Fruit fly (Drosophila melanogaster) whole organism, embryonic: ENCODE measurements around the gene CG34300.

ENCODE experiments used
- Atf6 ChIP-seq: fragments of 200-800 bp; sonication (Bioruptor generic); IDR thresholded peaks from 2 replicates; pipeline ENCODE4 v1.3.6; 2022; ENCODE audit warnings: missing biosample characterization, missing genetic modification characterization
- Awh ChIP-seq: fragments of 200-800 bp; sonication (Bioruptor generic); IDR thresholded peaks from 2 replicates; pipeline ENCODE4, ENCODE4 v1.3.6; 2022; ENCODE audit warnings: missing biosample characterization, missing genetic modification characterization
- BtbVII ChIP-seq: fragments of 200-800 bp; sonication (Bioruptor generic); optimal IDR thresholded peaks from 3 replicates; lab custom pipeline; 2017; ENCODE audit warnings: missing biosample characterization, mild to moderate bottlenecking, missing genetic modification characterization
- CG10366 ChIP-seq: fragments of 200-800 bp; sonication (Bioruptor generic); IDR thresholded peaks from 2 replicates; pipeline ENCODE4 v1.3.6; 2022; ENCODE audit warnings: missing biosample characterization, missing genetic modification characterization
- CG10543 ChIP-seq: fragments of 200-800 bp; sonication (Bioruptor generic); optimal IDR thresholded peaks from 3 replicates; lab custom pipeline; 2017; ENCODE audit warnings: missing biosample characterization, mild to moderate bottlenecking, missing genetic modification characterization, moderate library complexity
- CG11085 ChIP-seq: fragments of 200-800 bp; sonication (Bioruptor generic); IDR thresholded peaks from 2 replicates; pipeline ENCODE4 v1.3.6; 2022; ENCODE audit warnings: missing biosample characterization, missing genetic modification characterization
- CG11504 ChIP-seq: fragments of 200-800 bp; sonication (Bioruptor generic); optimal IDR thresholded peaks from 3 replicates; lab custom pipeline; 2019; ENCODE audit warnings: missing biosample characterization, mild to moderate bottlenecking, missing genetic modification characterization, moderate library complexity
- CG11560 ChIP-seq: fragments of 200-800 bp; sonication (Bioruptor generic); IDR thresholded peaks from 3 replicates; pipeline ENCODE4 v1.3.6; 2022; ENCODE audit warnings: missing biosample characterization, missing genetic modification characterization
- CG12071 ChIP-seq: fragments of 200-800 bp; sonication (Bioruptor generic); optimal IDR thresholded peaks from 3 replicates; lab custom pipeline; 2018; ENCODE audit warnings: missing biosample characterization, mild to moderate bottlenecking, missing genetic modification characterization
- CG12155 ChIP-seq: fragments of 200-800 bp; sonication (Bioruptor generic); optimal IDR thresholded peaks from 3 replicates; lab custom pipeline; 2016; ENCODE audit warnings: missing biosample characterization, missing genetic modification characterization
- CG1233 ChIP-seq: fragments of 200-800 bp; sonication (Bioruptor generic); optimal IDR thresholded peaks from 4 replicates; lab custom pipeline; 2018; ENCODE audit warnings: missing biosample characterization, mild to moderate bottlenecking, missing genetic modification characterization
- CG13624 ChIP-seq: fragments of 200-800 bp; sonication (Bioruptor generic); optimal IDR thresholded peaks from 2 replicates; lab custom pipeline; 2016; ENCODE audit warnings: missing biosample characterization, missing genetic modification characterization
- CG14860 ChIP-seq: fragments of 200-800 bp; sonication (Bioruptor generic); IDR thresholded peaks from 3 replicates; pipeline ENCODE4 v1.3.6; 2022; ENCODE audit warnings: missing biosample characterization, missing genetic modification characterization; ENCODE audit not compliant: partially characterized antibody
- CG17361 ChIP-seq: fragments of 200-800 bp; sonication (Bioruptor generic); IDR thresholded peaks from 3 replicates; pipeline ENCODE4 v1.3.6; 2022; ENCODE audit warnings: missing biosample characterization, missing genetic modification characterization
- CG1832 ChIP-seq: fragments of 200-800 bp; sonication (Bioruptor generic); optimal IDR thresholded peaks from 2 replicates; lab custom pipeline; 2017; ENCODE audit warnings: missing biosample characterization, mild to moderate bottlenecking, missing genetic modification characterization, inconsistent platforms
- CG18619 ChIP-seq: fragments of 200-800 bp; sonication (Bioruptor generic); optimal IDR thresholded peaks from 3 replicates; lab custom pipeline; 2017; ENCODE audit warnings: missing biosample characterization, mild to moderate bottlenecking, missing genetic modification characterization
- CG31441 ChIP-seq: fragments of 200-800 bp; sonication (Bioruptor generic); IDR thresholded peaks from 2 replicates; pipeline ENCODE4 v1.3.6; 2022; ENCODE audit warnings: missing biosample characterization, missing genetic modification characterization
- CG32767 ChIP-seq: fragments of 200-800 bp; sonication (Bioruptor generic); IDR thresholded peaks from 2 replicates; pipeline ENCODE4 v1.3.6; 2022; ENCODE audit warnings: missing biosample characterization, missing genetic modification characterization
- CG4404 ChIP-seq: fragments of 200-800 bp; sonication (Bioruptor generic); IDR thresholded peaks from 2 replicates; pipeline ENCODE4 v1.3.6; 2022; ENCODE audit warnings: missing biosample characterization, missing genetic modification characterization
- CG7839 ChIP-seq: fragments of 200-800 bp; sonication (Bioruptor generic); optimal IDR thresholded peaks from 3 replicates; lab custom pipeline; 2018; ENCODE audit warnings: missing biosample characterization, mild to moderate bottlenecking, missing genetic modification characterization, moderate library complexity
- CG8388 ChIP-seq: fragments of 200-800 bp; sonication (Bioruptor generic); optimal IDR thresholded peaks from 2 replicates; lab custom pipeline; 2019; ENCODE audit warnings: missing biosample characterization, mild to moderate bottlenecking, missing genetic modification characterization, moderate library complexity
- CG8924 ChIP-seq: fragments of 200-800 bp; optimal IDR thresholded peaks from 3 replicates; lab custom pipeline; 2019; ENCODE audit warnings: missing biosample characterization, mild to moderate bottlenecking, missing genetic modification characterization, moderate library complexity
- D19A ChIP-seq: fragments of 200-800 bp; optimal IDR thresholded peaks from 3 replicates; lab custom pipeline; 2019; ENCODE audit warnings: missing biosample characterization, mild to moderate bottlenecking, missing genetic modification characterization, moderate library complexity
- Dek ChIP-seq: fragments of 200-800 bp; sonication (Bioruptor generic); optimal IDR thresholded peaks from 3 replicates; lab custom pipeline; 2019; ENCODE audit warnings: missing biosample characterization, mild to moderate bottlenecking, missing genetic modification characterization, moderate library complexity
- Dfd ChIP-seq, 2 experiments: fragments of >200 bp; optimal IDR thresholded peaks; 2 replicates each; lab custom pipeline; 2017; ENCODE audit warnings: missing biosample characterization in 2 of 2, missing genetic modification characterization in 2 of 2
- ERR ChIP-seq: fragments of 200-800 bp; sonication (Bioruptor generic); optimal IDR thresholded peaks from 2 replicates; lab custom pipeline; 2016; ENCODE audit warnings: missing biosample characterization, missing genetic modification characterization
- Fer1 ChIP-seq: fragments of 200-800 bp; sonication (Bioruptor generic); optimal IDR thresholded peaks from 2 replicates; lab custom pipeline; 2017; ENCODE audit warnings: missing biosample characterization, mild to moderate bottlenecking, missing genetic modification characterization
- GATAe ChIP-seq: fragments of 200-800 bp; sonication (Bioruptor generic); conservative IDR thresholded peaks from 2 replicates; pipeline ENCODE4 v1.3.6; 2022; ENCODE audit warnings: missing biosample characterization, missing genetic modification characterization
- Hr39 ChIP-seq: fragments of >200 bp; optimal IDR thresholded peaks from 2 replicates; lab custom pipeline; 2017
- Neu2 ChIP-seq: fragments of 200-800 bp; sonication (Bioruptor generic); optimal IDR thresholded peaks from 3 replicates; lab custom pipeline; 2016; ENCODE audit warnings: missing biosample characterization, missing genetic modification characterization, borderline replicate concordance
- Optix ChIP-seq: fragments of 200-800 bp; sonication (Bioruptor generic); IDR thresholded peaks from 3 replicates; pipeline ENCODE4 v1.3.6; 2022; ENCODE audit warnings: missing biosample characterization, missing genetic modification characterization
- Ssrp ChIP-seq: fragments of 200-800 bp; sonication (Bioruptor generic); optimal IDR thresholded peaks from 2 replicates; lab custom pipeline; 2018; ENCODE audit warnings: missing biosample characterization, mild to moderate bottlenecking, missing genetic modification characterization, moderate library complexity
- Xrp1 ChIP-seq: fragments of 200-800 bp; sonication (Bioruptor generic); IDR thresholded peaks from 2 replicates; pipeline ENCODE4 v1.3.6; 2022; ENCODE audit warnings: missing biosample characterization, missing genetic modification characterization
- al ChIP-seq: fragments of 200-800 bp; sonication (Bioruptor generic); IDR thresholded peaks from 2 replicates; pipeline ENCODE4 v1.3.6; 2022; ENCODE audit warnings: missing biosample characterization, missing genetic modification characterization
- aop ChIP-seq: fragments of 200-800 bp; sonication (Bioruptor generic); IDR thresholded peaks from 2 replicates; pipeline ENCODE4 v1.3.6; 2022; ENCODE audit warnings: missing biosample characterization, missing genetic modification characterization
- btn ChIP-seq: fragments of 200-800 bp; sonication (Bioruptor generic); optimal IDR thresholded peaks from 2 replicates; lab custom pipeline; 2016; ENCODE audit warnings: missing biosample characterization, missing genetic modification characterization
- cad ChIP-seq: fragments of >200 bp; optimal IDR thresholded peaks from 2 replicates; lab custom pipeline; 2017; ENCODE audit warnings: missing biosample characterization, missing genetic modification characterization
- crc ChIP-seq: fragments of 200-800 bp; sonication (Bioruptor generic); optimal IDR thresholded peaks from 2 replicates; lab custom pipeline; 2016; ENCODE audit warnings: missing biosample characterization, missing genetic modification characterization
- disco-r ChIP-seq: fragments of 200-800 bp; sonication (Bioruptor generic); optimal IDR thresholded peaks from 2 replicates; lab custom pipeline; 2016; ENCODE audit warnings: missing biosample characterization, missing genetic modification characterization
- emc ChIP-seq: fragments of 200-800 bp; sonication (Bioruptor generic); optimal IDR thresholded peaks from 2 replicates; lab custom pipeline; 2016; ENCODE audit warnings: missing biosample characterization, missing genetic modification characterization
- eyg ChIP-seq: fragments of 200-800 bp; sonication (Bioruptor generic); optimal IDR thresholded peaks from 3 replicates; lab custom pipeline; 2016; ENCODE audit warnings: missing biosample characterization, missing genetic modification characterization
- gt ChIP-seq: fragments of 200-800 bp; sonication (Bioruptor generic); IDR thresholded peaks from 2 replicates; pipeline ENCODE4 v1.3.6; 2022; ENCODE audit warnings: missing biosample characterization, missing genetic modification characterization
- knrl ChIP-seq: fragments of 200-800 bp; sonication (Bioruptor generic); IDR thresholded peaks from 3 replicates; pipeline ENCODE4 v1.3.6; 2022; ENCODE audit warnings: missing biosample characterization, missing genetic modification characterization; ENCODE audit not compliant: partially characterized antibody
- nerfin-1 ChIP-seq: fragments of 200-800 bp; sonication (Bioruptor generic); optimal IDR thresholded peaks from 3 replicates; lab custom pipeline; 2019; ENCODE audit warnings: missing biosample characterization, mild to moderate bottlenecking, missing genetic modification characterization, moderate library complexity
- p53 ChIP-seq: fragments of 200-800 bp; sonication (Bioruptor generic); optimal IDR thresholded peaks from 2 replicates; lab custom pipeline; 2016; ENCODE audit warnings: missing biosample characterization, missing genetic modification characterization
- pfk ChIP-seq: fragments of 200-800 bp; sonication (Bioruptor generic); optimal IDR thresholded peaks from 2 replicates; lab custom pipeline; 2018; ENCODE audit warnings: missing biosample characterization, mild to moderate bottlenecking, missing genetic modification characterization, moderate library complexity
- sqz ChIP-seq: fragments of 200-800 bp; sonication (Bioruptor generic); optimal IDR thresholded peaks from 3 replicates; lab custom pipeline; 2018; ENCODE audit warnings: missing biosample characterization, mild to moderate bottlenecking, missing genetic modification characterization
- sr ChIP-seq: fragments of 200-800 bp; sonication (Bioruptor generic); IDR thresholded peaks from 3 replicates; pipeline ENCODE4 v1.3.6; 2022; ENCODE audit warnings: missing biosample characterization, missing genetic modification characterization
- stc ChIP-seq: fragments of 200-800 bp; sonication (Bioruptor generic); IDR thresholded peaks from 2 replicates; pipeline ENCODE4 v1.3.6; 2022; ENCODE audit warnings: missing biosample characterization, missing genetic modification characterization
- sug ChIP-seq: fragments of 200-800 bp; optimal IDR thresholded peaks from 2 replicates; lab custom pipeline; 2019; ENCODE audit warnings: missing biosample characterization, mild to moderate bottlenecking, missing genetic modification characterization, moderate library complexity
- toy ChIP-seq: fragments of 200-800 bp; sonication (Bioruptor generic); IDR thresholded peaks from 2 replicates; pipeline ENCODE4 v1.3.6; 2022; ENCODE audit warnings: missing biosample characterization, missing genetic modification characterization
- wdn ChIP-seq: fragments of 200-800 bp; sonication (Bioruptor generic); IDR thresholded peaks from 2 replicates; pipeline ENCODE4 v1.3.6; 2022; ENCODE audit warnings: missing biosample characterization, missing genetic modification characterization

CG34300 gene

DNA sequence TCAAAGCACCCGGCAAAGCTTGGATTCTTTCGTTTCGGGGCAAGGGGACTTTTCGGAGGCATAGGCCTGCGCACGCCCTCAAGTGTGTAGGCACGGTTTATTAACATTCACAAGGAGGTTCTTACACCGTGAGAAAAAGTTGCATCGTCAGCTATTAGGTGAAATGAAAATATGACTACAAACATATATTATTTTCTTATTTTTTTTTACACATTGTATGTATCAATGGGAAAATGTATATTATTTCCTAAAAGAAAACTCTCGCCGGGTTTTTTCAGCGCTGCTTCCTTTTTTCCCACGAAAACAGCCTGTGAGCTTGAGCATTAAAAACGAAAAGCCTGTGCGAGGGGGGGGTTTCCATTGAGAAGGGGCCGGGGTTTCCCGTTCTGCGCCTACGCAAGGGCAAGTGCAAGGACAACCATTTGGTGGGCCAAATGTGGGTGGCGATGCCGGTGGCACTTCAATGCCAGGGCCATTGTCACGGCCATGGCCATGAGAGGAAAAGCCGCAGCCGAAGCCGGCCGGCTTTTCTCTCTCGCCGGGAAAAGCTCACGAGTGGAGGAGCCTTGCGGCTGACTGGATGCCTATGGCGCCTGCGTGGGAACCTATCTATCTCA lies 19.1 kb upstream of the CG34300 start (continued):
- TF ChIP-seq CG13624 (GFP tag; lab: Kevin White, UChicago) = peak; percentile 18
- no peak for TF ChIP-seq Neu2 (GFP tag; lab: Kevin White, UChicago)
- TF ChIP-seq CG17361 (GFP tag; lab: Robert Waterston, UW) = no peak
- TF ChIP-seq CG1832 (GFP tag; lab: Kevin White, UChicago) = no peak
- TF ChIP-seq crc = no peak
- TF ChIP-seq Dfd (GFP tag; optimal IDR thresholded peaks at IDR 0.05; lab: Kevin White, UChicago) = no peak
- TF ChIP-seq ERR (GFP tag; lab: Kevin White, UChicago) = no peak
- TF ChIP-seq Fer1 (GFP tag; lab: Kevin White, UChicago) = peak; percentile 85
- no peak for TF ChIP-seq eyg (GFP tag; lab: Kevin White, UChicago)
- TF ChIP-seq CG32767 (GFP tag; lab: Robert Waterston, UW) = no peak
- no peak for TF ChIP-seq gt (GFP tag; lab: Robert Waterston, UW)
- TF ChIP-seq Dek = peak; percentile 23
- TF ChIP-seq wdn (GFP tag; lab: Robert Waterston, UW) = 0 out of 2 replicates have a peak, but pooled peaks have one; percentile 5
- no peak for TF ChIP-seq GATAe (GFP tag; lab: Robert Waterston, UW)
- no peak for TF ChIP-seq btn (GFP tag; lab: Kevin White, UChicago)
- no peak for TF ChIP-seq disco-r (GFP tag; lab: Kevin White, UChicago)
- TF ChIP-seq toy (GFP tag; lab: Robert Waterston, UW) = no peak
- no peak for TF ChIP-seq CG8924 (tag; lab: Kevin White, UChicago)
- no peak for TF ChIP-seq CG12155 (GFP tag; lab: Kevin White, UChicago)
- no peak for TF ChIP-seq aop (GFP tag; lab: Robert Waterston, UW)
- no peak for TF ChIP-seq D19A
- peak; percentile 27; the same call in 1 of the 2 replicates for TF ChIP-seq Atf6 (GFP tag; lab: Robert Waterston, UW)
- TF ChIP-seq CG4404 (GFP tag; lab: Robert Waterston, UW) = no peak; the same call in 1 of the 2 replicates
- peak; percentile 28 for TF ChIP-seq CG11504 (tag; lab: Kevin White, UChicago)
- no peak for TF ChIP-seq CG14860 (GFP tag; lab: Robert Waterston, UW)
- no peak for TF ChIP-seq CG8388 (GFP tag; lab: Kevin White, UChicago)
- TF ChIP-seq CG18619 (GFP tag; lab: Kevin White, UChicago) = peak; percentile 5
- peak; percentile 63 for TF ChIP-seq CG10543 (GFP tag; lab: Kevin White, UChicago)
- TF ChIP-seq cad (GFP tag; lab: Kevin White, UChicago) = no peak
- peak; percentile 42 for TF ChIP-seq CG7839 (tag; lab: Kevin White, UChicago)
- TF ChIP-seq BtbVII (GFP tag; lab: Kevin White, UChicago) = peak; percentile 48
- TF ChIP-seq CG11085 (GFP tag; lab: Robert Waterston, UW) = no peak
- no peak for TF ChIP-seq emc
- TF ChIP-seq Optix (GFP tag; lab: Robert Waterston, UW) = no peak
- no peak for TF ChIP-seq Awh (GFP tag; lab: Robert Waterston, UW)
- TF ChIP-seq CG11560 (tag; lab: Robert Waterston, UW) = no peak
- TF ChIP-seq pfk = no peak
- TF ChIP-seq Ssrp (tag; lab: Kevin White, UChicago) = no peak
- TF ChIP-seq nerfin-1 (tag; lab: Kevin White, UChicago) = no peak
- TF ChIP-seq p53 = no peak
- no peak; the same call in 1 of the 2 replicates for TF ChIP-seq CG10366
- TF ChIP-seq CG31441 = 0 out of 2 replicates have a peak, but pooled peaks have one; percentile 12
- TF ChIP-seq sqz = no peak
- no peak; the same call in 1 of the 2 replicates for TF ChIP-seq stc (GFP tag; lab: Robert Waterston, UW)
- TF ChIP-seq CG1233 (GFP tag; lab: Kevin White, UChicago) = no peak
- no peak for TF ChIP-seq CG12071 (GFP tag; lab: Kevin White, UChicago)
- no peak for TF ChIP-seq sug (tag; lab: Kevin White, UChicago)
- TF ChIP-seq al (GFP tag; lab: Robert Waterston, UW) = 0 out of 2 replicates have a peak, but pooled peaks have one; percentile 34
- no peak for TF ChIP-seq Hr39 (lab: Kevin White, UChicago)
- TF ChIP-seq knrl = no peak
- no peak for TF ChIP-seq sr
- TF ChIP-seq Xrp1 (GFP tag; lab: Robert Waterston, UW) = no peak
